Fruit fly (Drosophila melanogaster): ENCODE results near the gene CG8757.

CG8757 gene

DNA sequence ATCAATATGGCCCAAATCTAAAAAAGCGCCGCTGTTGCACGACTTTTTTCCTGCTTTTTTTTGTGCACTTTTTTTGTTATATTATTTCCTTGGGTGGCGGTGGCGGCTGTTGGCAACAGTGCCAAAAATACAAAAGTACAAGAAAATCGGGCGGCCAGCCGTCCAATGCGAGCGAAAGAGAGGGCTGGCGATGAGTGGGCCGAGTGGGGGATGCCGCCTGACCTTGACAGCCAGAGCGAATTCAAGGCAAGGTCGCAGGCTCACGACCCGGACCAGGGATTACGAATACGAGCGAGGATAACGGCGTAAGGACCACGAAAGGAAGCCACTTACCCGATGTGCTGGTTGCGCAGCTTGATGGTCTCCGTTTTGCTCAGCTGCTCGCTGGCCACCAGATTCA is 24.2 kb upstream of the CG8757 start:
- TF ChIP-seq ERR (GFP tag; optimal IDR thresholded peaks at IDR 0.05), result peak; percentile 64
- peak; percentile 5 for TF ChIP-seq cwo (GFP tag; optimal IDR thresholded peaks at IDR 0.05)
- peak; percentile 48 for TF ChIP-seq Ets65A (GFP tag)
- no peak for TF ChIP-seq Drgx (GFP tag; IDR thresholded peaks at IDR 0.05)
- no peak for TF ChIP-seq ash1 (GFP tag; optimal IDR thresholded peaks at IDR 0.05)
- TF ChIP-seq Med (GFP tag), result no peak
- no peak for TF ChIP-seq CG4282 (GFP tag; optimal IDR thresholded peaks at IDR 0.05)
- 0 out of 2 replicates have a peak, but pooled peaks have one; percentile 16 for TF ChIP-seq Dref (GFP tag; IDR thresholded peaks at IDR 0.05)
- TF ChIP-seq ftz-f1 (GFP tag; optimal IDR thresholded peaks at IDR 0.05), result peak; percentile 88
- 0 out of 2 replicates have a peak, but pooled peaks have one; percentile 7 for TF ChIP-seq sna (GFP tag; IDR thresholded peaks at IDR 0.05; ENCODE audit: partially characterized antibody)
- peak; percentile 4 for TF ChIP-seq lilli (GFP tag; optimal IDR thresholded peaks at IDR 0.05)
- TF ChIP-seq sens (GFP tag), result peak; percentile 55

DNA sequence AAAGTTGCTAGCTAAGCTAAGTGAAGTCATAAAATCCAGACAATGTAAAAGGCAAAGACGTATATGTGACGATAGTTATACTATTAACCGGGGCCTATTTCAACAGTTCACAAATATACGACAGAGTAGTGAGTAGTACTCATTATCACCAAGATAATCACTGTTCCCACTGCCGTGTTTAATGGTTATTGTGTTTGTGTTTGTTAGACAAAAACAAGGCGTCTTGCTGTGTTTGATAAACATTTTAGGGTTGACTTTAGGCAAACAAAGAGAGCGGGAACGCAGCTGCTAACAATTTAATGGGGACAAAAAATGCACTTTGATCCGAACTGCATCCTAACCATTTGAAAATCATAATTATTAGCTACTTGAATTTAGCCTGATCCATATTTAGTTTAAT is 23.4 kb upstream of the CG8757 start:
- TF ChIP-seq CTCF (GFP tag; optimal IDR thresholded peaks at IDR 0.05), result peak; percentile 57
- peak; percentile 39 for TF ChIP-seq CG12659 (GFP tag; optimal IDR thresholded peaks at IDR 0.05)
- TF ChIP-seq CG11504 (tag; optimal IDR thresholded peaks at IDR 0.05), result peak; percentile 72
- TF ChIP-seq ftz-f1 (GFP tag; optimal IDR thresholded peaks at IDR 0.05), result no peak
- TF ChIP-seq seq (GFP tag; IDR thresholded peaks at IDR 0.05), result no peak
- TF ChIP-seq ems (GFP tag; optimal IDR thresholded peaks at IDR 0.05), result peak; percentile 31
- TF ChIP-seq Side (GFP tag; optimal IDR thresholded peaks at IDR 0.05), result peak; percentile 68
- TF ChIP-seq CG2120 (GFP tag; optimal IDR thresholded peaks at IDR 0.05), result no peak
- TF ChIP-seq HLH4C (GFP tag; IDR thresholded peaks at IDR 0.05; ENCODE audit: partially characterized antibody), result no peak
- no peak for TF ChIP-seq CG1832 (GFP tag; optimal IDR thresholded peaks at IDR 0.05)
- TF ChIP-seq CG9876 (GFP tag; optimal IDR thresholded peaks at IDR 0.05), result no peak
- TF ChIP-seq sens-2 (GFP tag; IDR thresholded peaks at IDR 0.05), result 0 out of 2 replicates have a peak, but pooled peaks have one; percentile 38
- no peak for TF ChIP-seq nerfin-2 (GFP tag; IDR thresholded peaks at IDR 0.05; ENCODE audit: partially characterized antibody)
- TF ChIP-seq pita (GFP tag; optimal IDR thresholded peaks at IDR 0.05), result no peak
- no peak for TF ChIP-seq slbo (GFP tag; IDR thresholded peaks at IDR 0.05)
- peak; percentile 65 for TF ChIP-seq D19A (tag; optimal IDR thresholded peaks at IDR 0.05)
- TF ChIP-seq gcm2 (GFP tag; optimal IDR thresholded peaks at IDR 0.05), result no peak
- TF ChIP-seq fd3F (GFP tag; optimal IDR thresholded peaks at IDR 0.05), result no peak
- TF ChIP-seq caup (GFP tag; optimal IDR thresholded peaks at IDR 0.05; ENCODE audit: severe bottlenecking), result peak; percentile 19
- no peak for TF ChIP-seq insv (GFP tag; optimal IDR thresholded peaks at IDR 0.05)
- TF ChIP-seq CG13296 (GFP tag; optimal IDR thresholded peaks at IDR 0.05), result peak; percentile 61
- TF ChIP-seq eve (GFP tag; optimal IDR thresholded peaks at IDR 0.05), result peak in 1 of 2 experiments; percentile 39
- TF ChIP-seq CG34422 (GFP tag; IDR thresholded peaks at IDR 0.05), result no peak
- TF ChIP-seq CG13287 (GFP tag; IDR thresholded peaks at IDR 0.05; ENCODE audit: partially characterized antibody), result no peak
- TF ChIP-seq CG15011 (GFP tag; optimal IDR thresholded peaks at IDR 0.05), result peak; percentile 59
- peak; percentile 66 for TF ChIP-seq CG17361 (GFP tag; IDR thresholded peaks at IDR 0.05)
- no peak for TF ChIP-seq Antp (GFP tag; optimal IDR thresholded peaks at IDR 0.05)
- TF ChIP-seq CG6683 (GFP tag; optimal IDR thresholded peaks at IDR 0.05), result peak; percentile 10
- TF ChIP-seq en (GFP tag; optimal IDR thresholded peaks at IDR 0.05), result peak; percentile 75
- no peak for TF ChIP-seq CG13775 (GFP tag; optimal IDR thresholded peaks at IDR 0.05)
- peak in 1 of 2 experiments; percentile 2 for TF ChIP-seq dpn (GFP tag; optimal IDR thresholded peaks at IDR 0.05)
- no peak for TF ChIP-seq sc (optimal IDR thresholded peaks at IDR 0.05)
- TF ChIP-seq sc (GFP tag; optimal IDR thresholded peaks at IDR 0.05), result peak; percentile 82
- TF ChIP-seq CG4820 (GFP tag; optimal IDR thresholded peaks at IDR 0.05), result peak; percentile 62
- peak; percentile 56 for TF ChIP-seq CG16863 (GFP tag; optimal IDR thresholded peaks at IDR 0.05)
- TF ChIP-seq bowl (GFP tag; IDR thresholded peaks at IDR 0.05), result no peak
- TF ChIP-seq Dp (GFP tag; optimal IDR thresholded peaks at IDR 0.05), result no peak
- peak; percentile 66 for TF ChIP-seq CG11723 (GFP tag; optimal IDR thresholded peaks at IDR 0.05)
- TF ChIP-seq CG3281 (GFP tag; optimal IDR thresholded peaks at IDR 0.05), result no peak
- no peak for TF ChIP-seq C15 (GFP tag; IDR thresholded peaks at IDR 0.05)
